Worm (Caenorhabditis elegans) whole organism, L1 larva: ENCODE measurements around the gene lgc-7.

Source experiments
- aha-1 ChIP-seq: fragments of 150-350 bp; optimal IDR thresholded peaks from 2 replicates; lab custom pipeline; 2014; ENCODE audit warnings: missing biosample characterization, missing genetic modification characterization
- alr-1 ChIP-seq: fragments of 200-800 bp; sonication (Bioruptor generic); optimal IDR thresholded peaks from 2 replicates; lab custom pipeline; 2018; ENCODE audit warnings: borderline replicate concordance, mild to moderate bottlenecking, missing genetic modification characterization, missing compliant biosample characterization
- aly-2 ChIP-seq: fragments of 150-350 bp; optimal IDR thresholded peaks from 2 replicates; lab custom pipeline; 2014; ENCODE audit warnings: missing biosample characterization, missing genetic modification characterization
- skn-1 ChIP-seq: fragments of 150-350 bp; optimal IDR thresholded peaks from 2 replicates; lab custom pipeline; 2014; ENCODE audit warnings: missing biosample characterization, missing genetic modification characterization

DNA sequence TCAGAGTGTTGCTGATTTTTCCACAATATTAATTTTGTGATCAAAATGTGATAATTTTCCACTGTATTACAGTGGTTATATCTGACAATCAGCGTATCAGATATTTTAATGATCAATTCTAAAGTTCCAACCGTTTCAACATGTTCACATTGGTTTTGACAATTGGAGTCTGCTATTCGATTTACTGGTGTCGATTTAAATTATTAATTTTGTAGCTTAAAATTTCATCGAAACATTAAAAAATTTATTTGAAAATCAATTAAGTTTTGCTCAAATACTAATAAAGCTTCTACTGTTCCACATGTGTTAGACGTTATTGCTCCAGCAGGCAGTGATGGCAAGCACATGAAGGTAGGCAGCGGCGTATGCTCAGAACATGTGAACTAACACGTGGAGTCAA lies 48.4 kb downstream of the lgc-7 start:
- TF ChIP-seq skn-1 (no peak), alr-1 (tag; lab: Kevin White, UChicago) (no peak), aly-2 (no peak), aha-1 (no peak)
